Fruit fly (Drosophila melanogaster): ENCODE measurements around the gene CG5989.

DNA sequence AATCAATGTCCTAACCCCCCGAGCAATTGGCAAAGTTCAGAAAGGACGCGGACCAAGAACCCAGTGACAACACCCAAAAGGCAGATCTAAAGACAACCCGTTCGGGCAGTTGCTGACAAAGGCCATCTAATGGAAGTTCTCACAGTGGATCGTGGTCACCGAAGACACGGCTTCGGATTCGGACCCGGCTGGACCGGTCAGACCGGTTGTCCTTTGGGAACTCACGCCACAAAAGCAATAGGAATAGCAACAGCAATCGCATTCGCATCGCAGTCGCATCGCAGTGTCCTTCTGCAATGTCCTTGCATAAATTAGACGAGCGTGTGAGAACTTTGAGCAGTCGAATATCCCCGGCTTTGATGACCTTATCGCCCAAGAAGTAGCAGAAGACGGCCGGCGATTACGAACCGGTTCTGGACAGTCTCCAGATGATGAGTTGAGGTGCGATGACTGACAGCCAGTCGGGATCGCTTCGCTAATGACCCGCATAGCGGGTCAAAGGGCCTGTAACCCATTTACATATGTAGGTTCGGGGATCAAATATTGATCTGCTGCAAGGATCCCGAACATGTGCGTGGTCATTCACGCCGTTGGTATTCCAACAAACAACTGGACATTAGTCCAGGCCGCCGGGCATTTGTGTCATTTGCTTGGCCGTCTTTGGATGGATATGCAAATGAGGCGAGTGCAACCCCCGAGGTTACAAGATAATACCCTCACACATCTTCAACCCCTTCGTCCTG, 40.0 kb upstream of the CG5989 start:
- TF ChIP-seq gl (tag; optimal IDR thresholded peaks at IDR 0.05) (no peak), rn (GFP tag; IDR thresholded peaks at IDR 0.05) (no peak), CG12605 (GFP tag; IDR thresholded peaks at IDR 0.05) (no peak)

Measured in whole organism, pupa.